Worm (Caenorhabditis elegans) whole organism, mixed stage, embryonic: ENCODE measurements around the gene T26H8.4.

Experiments
- blmp-1 ChIP-seq: fragments of 150-350 bp; optimal IDR thresholded peaks from 2 replicates; lab custom pipeline; 2014; ENCODE audit warnings: missing biosample characterization, missing genetic modification characterization
- ceh-43 ChIP-seq: fragments of 200-800 bp; sonication (Bioruptor generic); optimal IDR thresholded peaks from 2 replicates; lab custom pipeline; 2018; ENCODE audit warnings: mild to moderate bottlenecking, missing genetic modification characterization, moderate library complexity, missing compliant biosample characterization
- ces-1 ChIP-seq: fragments of 150-350 bp; optimal IDR thresholded peaks from 2 replicates; lab custom pipeline; 2014; ENCODE audit warnings: missing biosample characterization, missing genetic modification reagents, missing genetic modification characterization
- flh-1 ChIP-seq: fragments of 200-800 bp; sonication (Bioruptor generic); optimal IDR thresholded peaks from 2 replicates; lab custom pipeline; 2018; ENCODE audit warnings: mild to moderate bottlenecking, missing genetic modification characterization, moderate library complexity, missing compliant biosample characterization
- lin-13 ChIP-seq: fragments of 150-350 bp; optimal IDR thresholded peaks from 2 replicates; lab custom pipeline; 2014; ENCODE audit warnings: missing biosample characterization, missing genetic modification characterization
- mab-5 ChIP-seq: fragments of 150-350 bp; optimal IDR thresholded peaks from 2 replicates; lab custom pipeline; 2014; ENCODE audit warnings: missing biosample characterization, missing genetic modification characterization
- nhr-237 ChIP-seq: fragments of 150-350 bp; optimal IDR thresholded peaks from 2 replicates; lab custom pipeline; 2014; ENCODE audit warnings: missing biosample characterization, missing genetic modification characterization
- ztf-11 ChIP-seq: fragments of 150-350 bp; optimal IDR thresholded peaks from 2 replicates; lab custom pipeline; 2014; ENCODE audit warnings: missing biosample characterization, missing genetic modification characterization

DNA sequence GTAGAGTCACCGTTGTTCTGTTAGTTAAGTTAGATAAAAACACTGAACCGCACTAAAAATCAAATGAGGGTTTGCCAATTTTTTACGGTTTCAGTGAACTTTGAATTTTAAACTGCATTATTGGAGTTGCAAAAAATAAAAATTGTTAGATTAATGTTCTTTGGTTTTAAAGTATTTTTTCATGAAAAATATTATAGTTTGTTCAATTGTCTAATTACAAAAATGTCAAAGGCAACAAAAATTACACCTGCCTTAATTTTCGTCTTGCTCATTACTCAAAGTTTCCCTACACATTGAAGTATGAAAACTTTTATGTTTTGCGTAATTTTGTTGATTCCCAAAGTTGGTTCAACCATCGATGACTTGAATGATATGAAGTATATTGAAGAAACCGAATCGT lies 4.1 kb upstream of the T26H8.4 start, which contains the start of gene irld-62:
- TF ChIP-seq lin-13 (tag; lab: Kevin White, UChicago) (no peak), ceh-43 (GFP tag; lab: Kevin White, UChicago) (no peak), blmp-1 (tag; lab: Kevin White, UChicago) (no peak), nhr-237 (no peak), mab-5 (no peak), ztf-11 (tag; lab: Kevin White, UChicago) (no peak), ces-1 (no peak), flh-1 (no peak)
